Worm (Caenorhabditis elegans): Measurements from ENCODE around the gene T22C8.6.

The T22C8.6 gene

ce11 chrII:8585036-8585627 lies 44.9 kb downstream of the T22C8.6 start, which contains the start of gene F54C9.11 (continued):
- TF ChIP-seq ceh-16 (tag; optimal IDR thresholded peaks at IDR 0.05) (no peak), ztf-11 (tag; optimal IDR thresholded peaks at IDR 0.05) (no peak), ztf-1 (GFP tag; conservative IDR thresholded peaks at IDR 0.05) (no peak), ceh-82 (tag; optimal IDR thresholded peaks at IDR 0.05) (no peak), nhr-10 (tag; optimal IDR thresholded peaks at IDR 0.05) (no peak), lin-39 (tag; optimal IDR thresholded peaks at IDR 0.05) (no peak), nhr-11 (tag; optimal IDR thresholded peaks at IDR 0.05) (no peak), sma-9 (GFP tag; optimal IDR thresholded peaks at IDR 0.05) (peak; percentile 41), sma-9 (tag; optimal IDR thresholded peaks at IDR 0.05) (no peak), nhr-129 (tag; optimal IDR thresholded peaks at IDR 0.05) (peak; percentile 63), unc-39 (tag; optimal IDR thresholded peaks at IDR 0.05) (no peak), nhr-12 (tag; optimal IDR thresholded peaks at IDR 0.05) (no peak), snpc-4 (tag; optimal IDR thresholded peaks at IDR 0.05) (no peak), lin-11 (tag; optimal IDR thresholded peaks at IDR 0.05) (no peak), peb-1 (tag; optimal IDR thresholded peaks at IDR 0.05) (no peak)

- TF ChIP-seq nhr-129 (tag; optimal IDR thresholded peaks at IDR 0.05) (no peak), R02D3.7 (tag; optimal IDR thresholded peaks at IDR 0.05) (no peak), nhr-12 (tag; optimal IDR thresholded peaks at IDR 0.05) (no peak), elt-3 (tag; optimal IDR thresholded peaks at IDR 0.05) (no peak), mbf-1 (tag; optimal IDR thresholded peaks at IDR 0.05) (no peak), nhr-77 (tag; optimal IDR thresholded peaks at IDR 0.05) (no peak), nhr-10 (tag; optimal IDR thresholded peaks at IDR 0.05) (no peak), sma-3 (GFP tag; optimal IDR thresholded peaks at IDR 0.05) (no peak), unc-55 (GFP tag; optimal IDR thresholded peaks at IDR 0.05) (no peak), ZK546.5 (tag; optimal IDR thresholded peaks at IDR 0.05) (no peak), Y55F3AM.14 (GFP tag; optimal IDR thresholded peaks at IDR 0.05) (no peak), aly-2 (tag; optimal IDR thresholded peaks at IDR 0.05) (no peak)
Observed at ce11 chrII:8583035-8583434, 47.0 kb downstream of the T22C8.6 start.

DNA sequence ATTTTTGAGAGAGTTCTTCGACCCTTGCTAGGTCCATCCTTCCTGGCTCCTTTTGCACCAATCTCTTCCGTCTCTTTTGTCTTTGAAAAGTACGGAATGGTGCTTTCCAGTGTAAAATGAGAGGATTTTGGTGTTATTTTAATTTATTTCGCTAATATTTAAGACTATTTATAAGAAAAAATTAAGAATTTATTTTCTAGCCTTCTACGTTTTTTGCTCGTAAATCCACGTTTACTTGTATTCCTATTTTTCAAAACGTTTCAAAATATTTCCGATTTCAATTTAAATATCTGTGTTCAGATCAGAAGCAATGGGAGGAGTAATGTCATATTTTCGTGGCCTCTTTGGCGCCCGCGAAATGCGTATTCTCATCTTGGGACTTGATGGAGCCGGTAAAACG lies 48.4 kb downstream of the T22C8.6 start, which contains the start of gene arl-1:
Gene arl-1 (plus strand): TSS at position 301 of the 400 bp plus-strand sequence.
- TF ChIP-seq lin-11 (tag; optimal IDR thresholded peaks at IDR 0.05) = no peak
- no peak for TF ChIP-seq mdl-1 (tag; optimal IDR thresholded peaks at IDR 0.05)
- TF ChIP-seq skn-1 (tag; optimal IDR thresholded peaks at IDR 0.05) = no peak
- TF ChIP-seq nhr-25 (tag; optimal IDR thresholded peaks at IDR 0.05) = no peak
- TF ChIP-seq unc-62 (GFP tag; optimal IDR thresholded peaks at IDR 0.05) = no peak
- no peak for TF ChIP-seq nhr-11 (tag; optimal IDR thresholded peaks at IDR 0.05)
- TF ChIP-seq C34F6.9 (tag; optimal IDR thresholded peaks at IDR 0.05) = no peak
- TF ChIP-seq nhr-21 (tag; optimal IDR thresholded peaks at IDR 0.05) = no peak
- no peak for TF ChIP-seq ceh-82 (tag; optimal IDR thresholded peaks at IDR 0.05)
- TF ChIP-seq ceh-16 (tag; optimal IDR thresholded peaks at IDR 0.05) = no peak

All from whole organism, L2 larva.